Worm (Caenorhabditis elegans) whole organism, young adult: ENCODE results near the gene C45B11.8.

Experiments used
- ccch-3 ChIP-seq: fragments of 200-800 bp; sonication (Bioruptor generic); optimal IDR thresholded peaks from 2 replicates; lab custom pipeline; 2018; ENCODE audit warnings: mild to moderate bottlenecking, missing genetic modification characterization, missing compliant biosample characterization
- hrde-1 ChIP-seq: sonication (generic microtip); optimal IDR thresholded peaks from 2 replicates; lab custom pipeline; 2016; ENCODE audit warnings: missing genetic modification characterization, mild to moderate bottlenecking, missing compliant biosample characterization, moderate library complexity, missing genotype, missing genetic modification reagents, borderline replicate concordance
- lir-1 ChIP-seq: fragments of 200-800 bp; sonication (Bioruptor generic); conservative IDR thresholded peaks from 2 replicates; pipeline ENCODE4 v1.3.6; 2022; ENCODE audit warnings: missing genetic modification reagents, missing genetic modification characterization, missing compliant biosample characterization

DNA sequence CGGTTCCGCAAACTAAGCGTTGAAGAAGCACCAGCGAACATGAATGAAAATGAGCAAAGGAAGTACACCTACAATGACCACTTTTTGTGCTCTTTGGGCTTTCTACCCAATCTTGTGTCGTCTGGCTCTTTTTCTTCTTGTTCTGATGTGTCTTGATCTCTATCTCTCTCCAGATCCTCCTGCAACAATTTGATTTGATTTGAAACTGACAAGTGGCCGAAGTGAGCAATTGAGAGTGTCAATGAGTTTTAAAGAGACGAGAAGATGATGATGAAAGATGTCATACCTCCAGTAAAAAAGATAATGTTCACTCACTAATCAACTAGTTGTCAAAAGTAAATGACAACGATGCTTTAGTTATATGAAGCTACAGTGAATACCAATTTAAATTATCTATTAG lies 5.8 kb upstream of the C45B11.8 start, which contains the start of gene pptr-2:
- TF ChIP-seq hrde-1 (tag; lab: Kevin White, UChicago): no peak
- no peak for TF ChIP-seq ccch-3 (GFP tag; lab: Kevin White, UChicago)
- TF ChIP-seq lir-1 (GFP tag; lab: Robert Waterston, UW): no peak
